Worm (Caenorhabditis elegans): ENCODE measurements around the gene pbo-6.

pbo-6 gene

ce11 chrX:17426712-17427111 lies 2.1 kb upstream of the pbo-6 start:
- peak; percentile 10 for TF ChIP-seq sma-3 (GFP tag; optimal IDR thresholded peaks at IDR 0.05)
- TF ChIP-seq peb-1 (tag; optimal IDR thresholded peaks at IDR 0.05) = no peak
- no peak for TF ChIP-seq C34F6.9 (tag; optimal IDR thresholded peaks at IDR 0.05)

ce11 chrX:17427778-17428177 lies 1.1 kb upstream of the pbo-6 start:
- TF ChIP-seq unc-62 (GFP tag; optimal IDR thresholded peaks at IDR 0.05) = no peak
- TF ChIP-seq F13H6.1 (tag; optimal IDR thresholded peaks at IDR 0.05) = no peak
- peak; percentile 5 for TF ChIP-seq crh-2 (tag; optimal IDR thresholded peaks at IDR 0.05)
- TF ChIP-seq ztf-11 (tag; optimal IDR thresholded peaks at IDR 0.05) = no peak
- no peak for TF ChIP-seq C34F6.9 (tag; optimal IDR thresholded peaks at IDR 0.05)
- no peak for TF ChIP-seq unc-55 (GFP tag; optimal IDR thresholded peaks at IDR 0.05)
- no peak for TF ChIP-seq nhr-23 (tag; optimal IDR thresholded peaks at IDR 0.05)
- peak; percentile 30 for TF ChIP-seq nhr-129 (tag; optimal IDR thresholded peaks at IDR 0.05)
- TF ChIP-seq nhr-237 (tag; optimal IDR thresholded peaks at IDR 0.05) = no peak
- no peak for TF ChIP-seq ztf-4 (tag; optimal IDR thresholded peaks at IDR 0.05)
- TF ChIP-seq Y55F3AM.14 (GFP tag; optimal IDR thresholded peaks at IDR 0.05) = no peak
- no peak for TF ChIP-seq skn-1 (tag; optimal IDR thresholded peaks at IDR 0.05)
- TF ChIP-seq fos-1 (tag; optimal IDR thresholded peaks at IDR 0.05) = peak; percentile 7
- TF ChIP-seq nhr-21 (tag; optimal IDR thresholded peaks at IDR 0.05) = peak; percentile 54
- TF ChIP-seq nhr-25 (tag; optimal IDR thresholded peaks at IDR 0.05) = peak; percentile 47
- peak; percentile 12 for TF ChIP-seq blmp-1 (tag; optimal IDR thresholded peaks at IDR 0.05; ENCODE audit: insufficient read depth)
- peak in 1 of 2 experiments; percentile 85 for TF ChIP-seq lsy-2 (tag; optimal IDR thresholded peaks at IDR 0.05)
- TF ChIP-seq nhr-77 (tag; optimal IDR thresholded peaks at IDR 0.05) = no peak
- TF ChIP-seq gmeb-1 (tag; optimal IDR thresholded peaks at IDR 0.05) = peak; percentile 19
- TF ChIP-seq snpc-4 (tag; optimal IDR thresholded peaks at IDR 0.05) = no peak
- TF ChIP-seq sma-3 (GFP tag; optimal IDR thresholded peaks at IDR 0.05) = peak; percentile 66
- no peak for TF ChIP-seq ztf-1 (GFP tag; conservative IDR thresholded peaks at IDR 0.05)
- TF ChIP-seq lin-11 (tag; optimal IDR thresholded peaks at IDR 0.05) = no peak
- no peak for TF ChIP-seq lin-13 (GFP tag; optimal IDR thresholded peaks at IDR 0.05)
- peak; percentile 18 for TF ChIP-seq sem-4 (tag; optimal IDR thresholded peaks at IDR 0.05)
- peak; percentile 78 for TF ChIP-seq ceh-16 (tag; optimal IDR thresholded peaks at IDR 0.05)
- peak; percentile 77 for TF ChIP-seq sma-9 (GFP tag; optimal IDR thresholded peaks at IDR 0.05)
- TF ChIP-seq sma-9 (tag; optimal IDR thresholded peaks at IDR 0.05) = no peak
- no peak for TF ChIP-seq zag-1 (tag; optimal IDR thresholded peaks at IDR 0.05)
- TF ChIP-seq ceh-82 (tag; optimal IDR thresholded peaks at IDR 0.05) = no peak
- TF ChIP-seq nhr-12 (tag; optimal IDR thresholded peaks at IDR 0.05) = no peak
- no peak for TF ChIP-seq mab-5 (tag; optimal IDR thresholded peaks at IDR 0.05)
- TF ChIP-seq dmd-4 (tag; optimal IDR thresholded peaks at IDR 0.05) = no peak
- TF ChIP-seq nhr-6 (tag; optimal IDR thresholded peaks at IDR 0.05) = peak; percentile 41
- no peak for TF ChIP-seq nhr-11 (tag; optimal IDR thresholded peaks at IDR 0.05)
- TF ChIP-seq mbf-1 (tag; optimal IDR thresholded peaks at IDR 0.05) = no peak
- TF ChIP-seq mdl-1 (tag; optimal IDR thresholded peaks at IDR 0.05) = no peak
- TF ChIP-seq alr-1 (tag; optimal IDR thresholded peaks at IDR 0.05) = no peak
- no peak for TF ChIP-seq elt-3 (tag; optimal IDR thresholded peaks at IDR 0.05)
- TF ChIP-seq unc-39 (tag; optimal IDR thresholded peaks at IDR 0.05) = no peak
- TF ChIP-seq peb-1 (tag; optimal IDR thresholded peaks at IDR 0.05) = no peak
- TF ChIP-seq lin-39 (tag; optimal IDR thresholded peaks at IDR 0.05) = no peak
- no peak for TF ChIP-seq R02D3.7 (tag; optimal IDR thresholded peaks at IDR 0.05)
- no peak for TF ChIP-seq egl-27 (tag; optimal IDR thresholded peaks at IDR 0.05)
- TF ChIP-seq ZK546.5 (tag; optimal IDR thresholded peaks at IDR 0.05) = no peak
- TF ChIP-seq nhr-10 (tag; optimal IDR thresholded peaks at IDR 0.05) = no peak
- TF ChIP-seq elt-1 (tag; optimal IDR thresholded peaks at IDR 0.05) = peak; percentile 80
